Fruit fly (Drosophila melanogaster): ENCODE results near the gene Usp2.

Usp2 gene

DNA sequence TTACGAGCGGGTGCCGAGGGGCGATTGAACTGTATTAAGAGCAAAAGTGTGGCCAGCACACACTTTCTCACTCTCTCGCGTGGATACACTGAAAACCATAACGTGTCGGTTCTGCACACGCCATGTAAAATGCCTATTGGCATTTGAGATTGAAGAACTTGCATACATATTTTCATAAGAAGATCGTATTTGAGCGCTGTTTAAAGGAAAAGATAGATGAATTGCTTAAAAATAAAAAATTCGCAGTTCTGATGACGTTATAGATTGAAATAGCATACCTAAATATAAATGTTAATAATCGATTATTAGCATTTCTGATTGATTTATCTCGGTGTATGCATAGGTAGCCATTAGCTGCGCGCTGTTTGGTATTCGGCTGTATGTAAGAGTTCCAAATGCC, 53.5 kb downstream of the Usp2 start (continued):
- no peak for TF ChIP-seq Jarid2 (GFP tag; optimal IDR thresholded peaks at IDR 0.05)
- TF ChIP-seq YL-1 (GFP tag; optimal IDR thresholded peaks at IDR 0.05) = no peak
- no peak for TF ChIP-seq Camta (GFP tag; optimal IDR thresholded peaks at IDR 0.05)
- TF ChIP-seq eve (GFP tag; optimal IDR thresholded peaks at IDR 0.05) = peak in 1 of 2 experiments; percentile 40
- TF ChIP-seq nmo (GFP tag; optimal IDR thresholded peaks at IDR 0.05) = peak; percentile 65
- TF ChIP-seq CG8765 (GFP tag; IDR thresholded peaks at IDR 0.05) = no peak
- peak; percentile 33 for TF ChIP-seq CG4424 (GFP tag; optimal IDR thresholded peaks at IDR 0.05)
- TF ChIP-seq ATbp (GFP tag; optimal IDR thresholded peaks at IDR 0.05) = peak; percentile 65
- TF ChIP-seq CG13624 (GFP tag; optimal IDR thresholded peaks at IDR 0.05) = no peak
- no peak for TF ChIP-seq D (optimal IDR thresholded peaks at IDR 0.05)
- TF ChIP-seq D (GFP tag; optimal IDR thresholded peaks at IDR 0.05) = peak; percentile 34
- TF ChIP-seq CG1603 (tag; optimal IDR thresholded peaks at IDR 0.05) = peak; percentile 17
- peak; percentile 0 for TF ChIP-seq CG16863 (GFP tag; optimal IDR thresholded peaks at IDR 0.05)
- TF ChIP-seq Chrac-16 (GFP tag; optimal IDR thresholded peaks at IDR 0.05) = peak; percentile 23
- TF ChIP-seq CG17385 (GFP tag; optimal IDR thresholded peaks at IDR 0.05) = peak; percentile 18
- no peak for TF ChIP-seq so (GFP tag; IDR thresholded peaks at IDR 0.05)
- TF ChIP-seq CG17361 (GFP tag; IDR thresholded peaks at IDR 0.05) = peak; percentile 43; the same call in 1 of the 3 replicates
- TF ChIP-seq D19A (tag; optimal IDR thresholded peaks at IDR 0.05) = peak; percentile 21
- no peak; the same call in 1 of the 2 replicates for TF ChIP-seq lmd (GFP tag; IDR thresholded peaks at IDR 0.05)
- TF ChIP-seq CG15696 (tag; optimal IDR thresholded peaks at IDR 0.05) = peak; percentile 5
- TF ChIP-seq CG1024 (GFP tag; IDR thresholded peaks at IDR 0.05) = no peak
- peak; percentile 34 for TF ChIP-seq Xbp1 (GFP tag; optimal IDR thresholded peaks at IDR 0.05)
- no peak for TF ChIP-seq CG9727 (GFP tag; optimal IDR thresholded peaks at IDR 0.05)
- no peak for TF ChIP-seq CG16815 (GFP tag; optimal IDR thresholded peaks at IDR 0.05)
- peak; percentile 0 for TF ChIP-seq CG3407 (GFP tag; optimal IDR thresholded peaks at IDR 0.05)
- TF ChIP-seq ci (GFP tag; IDR thresholded peaks at IDR 0.05) = 0 out of 3 replicates have a peak, but pooled peaks have one; percentile 12
- TF ChIP-seq CG8944 (GFP tag; optimal IDR thresholded peaks at IDR 0.05) = peak; percentile 2
- peak; percentile 51 for TF ChIP-seq CG10979 (tag; optimal IDR thresholded peaks at IDR 0.05)
- TF ChIP-seq CG10267 (tag; optimal IDR thresholded peaks at IDR 0.05) = no peak
- no peak for TF ChIP-seq disco-r (GFP tag; optimal IDR thresholded peaks at IDR 0.05)
- no peak for TF ChIP-seq zfh1 (GFP tag; IDR thresholded peaks at IDR 0.05)
- peak; percentile 4 for TF ChIP-seq CG18476 (GFP tag; optimal IDR thresholded peaks at IDR 0.05)
- TF ChIP-seq fd96Cb (tag; optimal IDR thresholded peaks at IDR 0.05) = peak; percentile 34
- TF ChIP-seq gem (tag; optimal IDR thresholded peaks at IDR 0.05) = peak; percentile 65
- peak; percentile 23 for TF ChIP-seq Ets65A (GFP tag)
- TF ChIP-seq CG2875 (GFP tag; optimal IDR thresholded peaks at IDR 0.05) = peak; percentile 8
- no peak for TF ChIP-seq mld (GFP tag; IDR thresholded peaks at IDR 0.05; ENCODE audit: partially characterized antibody)
- TF ChIP-seq CG14441 (GFP tag; IDR thresholded peaks at IDR 0.05) = 0 out of 2 replicates have a peak, but pooled peaks have one; percentile 4
- no peak for TF ChIP-seq yki (optimal IDR thresholded peaks at IDR 0.05)
- peak; percentile 8 for TF ChIP-seq CG6654 (GFP tag; optimal IDR thresholded peaks at IDR 0.05)
- TF ChIP-seq vfl (GFP tag; optimal IDR thresholded peaks at IDR 0.05) = no peak
- TF ChIP-seq Myb (GFP tag; optimal IDR thresholded peaks at IDR 0.05) = no peak
- TF ChIP-seq Hr78 (GFP tag; optimal IDR thresholded peaks at IDR 0.05) = peak in 1 of 2 experiments; percentile 3
- peak; percentile 75 for TF ChIP-seq Med (GFP tag)
- peak; percentile 29 for TF ChIP-seq CG1529 (GFP tag; optimal IDR thresholded peaks at IDR 0.05)
- peak; percentile 81 for TF ChIP-seq sens (GFP tag)
- 0 out of 2 replicates have a peak, but pooled peaks have one; percentile 32 for TF ChIP-seq ara (GFP tag; IDR thresholded peaks at IDR 0.05)
- no peak for TF ChIP-seq knrl (GFP tag; IDR thresholded peaks at IDR 0.05; ENCODE audit: partially characterized antibody)
- TF ChIP-seq Xrp1 (GFP tag; IDR thresholded peaks at IDR 0.05) = peak; percentile 27; the same call in 1 of the 2 replicates
- peak; percentile 27 for TF ChIP-seq CG8388 (GFP tag; optimal IDR thresholded peaks at IDR 0.05)
- no peak for TF ChIP-seq CkIIα-i1 (GFP tag; IDR thresholded peaks at IDR 0.05)
